Worm (Caenorhabditis elegans) whole organism, L4 larva: ENCODE measurements around the gene T05A7.7.

Experiments used
- fos-1 ChIP-seq: fragments of 150-350 bp; optimal IDR thresholded peaks from 2 replicates; lab custom pipeline; 2014; ENCODE audit warnings: missing biosample characterization, missing genetic modification characterization
- jun-1 ChIP-seq: fragments of 150-350 bp; optimal IDR thresholded peaks from 2 replicates; lab custom pipeline; 2014; ENCODE audit warnings: missing biosample characterization, missing genetic modification reagents, missing genetic modification characterization
- pha-4 ChIP-seq, 2 experiments: fragments of 150-350 bp in 1 of 2; fragments of 200-800 bp in 1 of 2; sonication (Bioruptor generic) in 1 of 2; IDR thresholded peaks in 1 of 2; optimal IDR thresholded peaks in 1 of 2; 2 replicates each; pipeline versions ENCODE4 v1.3.6 to Lab custom; 2014 to 2022; ENCODE audit warnings: missing genetic modification characterization in 2 of 2, missing genetic modification reagents in 2 of 2, missing biosample characterization in 1 of 2, missing compliant biosample characterization in 1 of 2
- snpc-4 ChIP-seq: fragments of 150-350 bp; optimal IDR thresholded peaks from 2 replicates; lab custom pipeline; 2014; ENCODE audit warnings: missing biosample characterization, missing genetic modification characterization

- no peak for TF ChIP-seq pha-4 (GFP tag; IDR thresholded peaks at IDR 0.05; lab: Robert Waterston, UW)
- TF ChIP-seq pha-4 (tag; optimal IDR thresholded peaks at IDR 0.05; lab: Kevin White, UChicago), result no peak
- no peak for TF ChIP-seq jun-1 (tag; lab: Kevin White, UChicago)
- no peak for TF ChIP-seq snpc-4 (tag; lab: Kevin White, UChicago)
- no peak for TF ChIP-seq fos-1 (tag; lab: Kevin White, UChicago)
Observed at ce11 chrII:4727769-4728168, 46.5 kb upstream of the T05A7.7 start, which contains the start of gene ttr-41.
